Fruit fly (Drosophila melanogaster) whole organism, embryonic: ENCODE data around the gene CG4730.

Source experiments
- CG16863 ChIP-seq: fragments of 200-800 bp; sonication (Bioruptor generic); optimal IDR thresholded peaks from 3 replicates; lab custom pipeline; 2016; ENCODE audit warnings: missing biosample characterization, missing genetic modification characterization
- inv ChIP-seq: fragments of 200-800 bp; sonication (Bioruptor generic); IDR thresholded peaks from 2 replicates; pipeline ENCODE4 v1.3.6; 2022; ENCODE audit warnings: missing biosample characterization, missing genetic modification characterization; ENCODE audit not compliant: partially characterized antibody
- jumu ChIP-seq: fragments of 200-800 bp; sonication (Bioruptor generic); optimal IDR thresholded peaks from 3 replicates; lab custom pipeline; 2016; ENCODE audit warnings: missing biosample characterization, missing genetic modification characterization
- toy ChIP-seq: fragments of 200-800 bp; sonication (Bioruptor generic); IDR thresholded peaks from 2 replicates; pipeline ENCODE4 v1.3.6; 2022; ENCODE audit warnings: missing biosample characterization, missing genetic modification characterization

dm6 chr3R:25646882-25647518 lies 31.5 kb downstream of the CG4730 start:
- TF ChIP-seq inv (peak; percentile 91), CG16863 (GFP tag; lab: Kevin White, UChicago) (peak; percentile 97), jumu (GFP tag; lab: Kevin White, UChicago) (peak; percentile 98), toy (GFP tag; lab: Robert Waterston, UW) (peak; percentile 73)
